Fruit fly (Drosophila melanogaster) whole organism, embryonic: ENCODE measurements around the gene frtz.

ENCODE experiments used
- Ada2b ChIP-seq: fragments of 200-800 bp; sonication (Bioruptor generic); IDR thresholded peaks from 2 replicates; pipeline ENCODE4 v1.3.6; 2022; ENCODE audit warnings: missing biosample characterization, missing genetic modification characterization
- Aef1 ChIP-seq: fragments of 200-800 bp; sonication (Bioruptor generic); IDR thresholded peaks from 3 replicates; pipeline ENCODE4 v1.3.6; 2022; ENCODE audit warnings: missing biosample characterization, missing genetic modification characterization
- CG10267 ChIP-seq: fragments of 200-800 bp; sonication (Bioruptor generic); optimal IDR thresholded peaks from 2 replicates; lab custom pipeline; 2018; ENCODE audit warnings: missing biosample characterization, mild to moderate bottlenecking, missing genetic modification characterization, moderate library complexity
- CG10274 ChIP-seq: fragments of 200-800 bp; sonication (Bioruptor generic); optimal IDR thresholded peaks from 3 replicates; lab custom pipeline; 2017; ENCODE audit warnings: missing biosample characterization, mild to moderate bottlenecking, missing genetic modification characterization
- CG12391 ChIP-seq: fragments of 200-800 bp; sonication (Bioruptor generic); optimal IDR thresholded peaks from 3 replicates; lab custom pipeline; 2018; ENCODE audit warnings: missing biosample characterization, mild to moderate bottlenecking, missing genetic modification characterization, moderate library complexity
- CG17802 ChIP-seq: fragments of 200-800 bp; sonication (Bioruptor generic); optimal IDR thresholded peaks from 2 replicates; lab custom pipeline; 2018; ENCODE audit warnings: missing biosample characterization, mild to moderate bottlenecking, missing genetic modification characterization, moderate library complexity
- CG30431 ChIP-seq: fragments of 200-800 bp; sonication (Bioruptor generic); optimal IDR thresholded peaks from 2 replicates; lab custom pipeline; 2017; ENCODE audit warnings: missing biosample characterization, missing genetic modification characterization
- CG32532 ChIP-seq: fragments of 200-800 bp; sonication (Bioruptor generic); IDR thresholded peaks from 2 replicates; pipeline ENCODE4 v1.3.6; 2022; ENCODE audit warnings: missing biosample characterization, missing genetic modification characterization
- CG33557 ChIP-seq: fragments of 200-800 bp; sonication (Bioruptor generic); optimal IDR thresholded peaks from 2 replicates; lab custom pipeline; 2019; ENCODE audit warnings: missing biosample characterization, mild to moderate bottlenecking, missing genetic modification characterization, moderate library complexity
- CG9932 ChIP-seq: fragments of 200-800 bp; sonication (Bioruptor generic); IDR thresholded peaks from 2 replicates; pipeline ENCODE4 v1.3.6; 2022; ENCODE audit warnings: missing biosample characterization, missing genetic modification characterization
- CHES-1-like ChIP-seq: fragments of 200-800 bp; sonication (Bioruptor generic); optimal IDR thresholded peaks from 2 replicates; lab custom pipeline; 2016; ENCODE audit warnings: missing biosample characterization, missing genetic modification characterization
- CkIIα-i1 ChIP-seq: fragments of 200-800 bp; sonication (Bioruptor generic); IDR thresholded peaks from 2 replicates; pipeline ENCODE4 v1.3.6; 2022; ENCODE audit warnings: missing biosample characterization, missing genetic modification characterization
- Dek ChIP-seq: fragments of 200-800 bp; sonication (Bioruptor generic); optimal IDR thresholded peaks from 3 replicates; lab custom pipeline; 2019; ENCODE audit warnings: missing biosample characterization, mild to moderate bottlenecking, missing genetic modification characterization, moderate library complexity
- Gug ChIP-seq: fragments of 200-800 bp; sonication (Bioruptor generic); IDR thresholded peaks from 4 replicates; pipeline ENCODE4 v1.3.6; 2022; ENCODE audit warnings: missing biosample characterization, missing genetic modification characterization
- HLH54F ChIP-seq: fragments of 200-800 bp; sonication (Bioruptor generic); optimal IDR thresholded peaks from 3 replicates; lab custom pipeline; 2016; ENCODE audit warnings: missing biosample characterization, missing genetic modification characterization
- HmgZ ChIP-seq: fragments of 200-800 bp; sonication (Bioruptor generic); optimal IDR thresholded peaks from 2 replicates; lab custom pipeline; 2018; ENCODE audit warnings: missing biosample characterization, mild to moderate bottlenecking, missing genetic modification characterization
- Hr51 ChIP-seq, 2 experiments: fragments of 200-800 bp; sonication (Bioruptor generic); optimal IDR thresholded peaks; 2 replicates in 1 of 2; 3 replicates in 1 of 2; lab custom pipeline; 2016 to 2018; ENCODE audit warnings: missing biosample characterization in 2 of 2, missing genetic modification characterization in 2 of 2, mild to moderate bottlenecking in 1 of 2, moderate library complexity in 1 of 2
- Kr ChIP-seq: fragments of 200-800 bp; sonication (Bioruptor generic); optimal IDR thresholded peaks from 2 replicates; lab custom pipeline; 2017; ENCODE audit warnings: missing biosample characterization, mild to moderate bottlenecking, missing genetic modification characterization
- MESR4 ChIP-seq: fragments of 200-800 bp; sonication (Bioruptor generic); optimal IDR thresholded peaks from 2 replicates; lab custom pipeline; 2018; ENCODE audit warnings: missing biosample characterization, mild to moderate bottlenecking, missing genetic modification characterization, moderate library complexity
- Nf-YC ChIP-seq: fragments of 200-800 bp; optimal IDR thresholded peaks from 3 replicates; lab custom pipeline; 2019; ENCODE audit warnings: missing biosample characterization, mild to moderate bottlenecking, missing genetic modification characterization, moderate library complexity
- Opbp ChIP-seq: fragments of 200-800 bp; sonication (Bioruptor generic); IDR thresholded peaks from 3 replicates; pipeline ENCODE4 v1.3.6; 2022; ENCODE audit warnings: missing biosample characterization, missing genetic modification characterization; ENCODE audit not compliant: partially characterized antibody
- Pdp1 ChIP-seq, 2 experiments: fragments of 200-800 bp; sonication (Bioruptor generic); optimal IDR thresholded peaks; 3 replicates each; lab custom pipeline; 2016; ENCODE audit warnings: missing biosample characterization in 2 of 2, missing genetic modification characterization in 2 of 2, mild to moderate bottlenecking in 1 of 2, moderate library complexity in 1 of 2
- Side ChIP-seq: fragments of 200-800 bp; sonication (Bioruptor generic); optimal IDR thresholded peaks from 2 replicates; lab custom pipeline; 2016; ENCODE audit warnings: missing biosample characterization, missing genetic modification characterization
- Sin3A ChIP-seq: fragments of >200 bp; optimal IDR thresholded peaks from 2 replicates; lab custom pipeline; 2018
- Sox100B ChIP-seq: fragments of 200-800 bp; sonication (Bioruptor generic); optimal IDR thresholded peaks from 3 replicates; lab custom pipeline; 2018; ENCODE audit warnings: missing biosample characterization, mild to moderate bottlenecking, missing genetic modification characterization
- Sox102F ChIP-seq: fragments of 200-800 bp; sonication (Bioruptor generic); optimal IDR thresholded peaks from 2 replicates; lab custom pipeline; 2018; ENCODE audit warnings: missing biosample characterization, mild to moderate bottlenecking, missing genetic modification characterization, moderate library complexity
- Spps ChIP-seq: fragments of 200-800 bp; sonication (Bioruptor generic); optimal IDR thresholded peaks from 2 replicates; lab custom pipeline; 2018; ENCODE audit warnings: missing biosample characterization, mild to moderate bottlenecking, missing genetic modification characterization
- Xrp1 ChIP-seq: fragments of 200-800 bp; sonication (Bioruptor generic); IDR thresholded peaks from 2 replicates; pipeline ENCODE4 v1.3.6; 2022; ENCODE audit warnings: missing biosample characterization, missing genetic modification characterization
- bab2 ChIP-seq: fragments of 200-800 bp; sonication (Bioruptor generic); optimal IDR thresholded peaks from 2 replicates; lab custom pipeline; 2016; ENCODE audit warnings: missing biosample characterization, missing genetic modification characterization
- bigmax ChIP-seq: fragments of 200-800 bp; sonication (Bioruptor generic); optimal IDR thresholded peaks from 2 replicates; lab custom pipeline; 2018; ENCODE audit warnings: missing biosample characterization, mild to moderate bottlenecking, missing genetic modification characterization
- dm ChIP-seq: fragments of 200-800 bp; sonication (Bioruptor generic); optimal IDR thresholded peaks from 3 replicates; lab custom pipeline; 2016; ENCODE audit warnings: missing biosample characterization, missing genetic modification characterization
- dpn ChIP-seq, 2 experiments: fragments of 200-800 bp; sonication (Bioruptor generic); optimal IDR thresholded peaks; 3 replicates each; lab custom pipeline; 2016; ENCODE audit warnings: missing biosample characterization in 2 of 2, missing genetic modification characterization in 2 of 2
- eve ChIP-seq, 2 experiments: fragments of >200 bp; optimal IDR thresholded peaks; 2 replicates each; lab custom pipeline; 2017; ENCODE audit warnings: missing biosample characterization in 2 of 2, missing genetic modification characterization in 2 of 2
- eyg ChIP-seq: fragments of 200-800 bp; sonication (Bioruptor generic); optimal IDR thresholded peaks from 3 replicates; lab custom pipeline; 2016; ENCODE audit warnings: missing biosample characterization, missing genetic modification characterization
- gcm2 ChIP-seq: fragments of 200-800 bp; sonication (Bioruptor generic); optimal IDR thresholded peaks from 2 replicates; lab custom pipeline; 2016; ENCODE audit warnings: missing biosample characterization, missing genetic modification characterization
- p53 ChIP-seq: fragments of 200-800 bp; sonication (Bioruptor generic); optimal IDR thresholded peaks from 2 replicates; lab custom pipeline; 2016; ENCODE audit warnings: missing biosample characterization, missing genetic modification characterization
- phol ChIP-seq: fragments of 200-800 bp; sonication (Bioruptor generic); optimal IDR thresholded peaks from 3 replicates; lab custom pipeline; 2018; ENCODE audit warnings: missing biosample characterization, mild to moderate bottlenecking, missing genetic modification characterization, moderate library complexity
- pzg ChIP-seq: fragments of 200-800 bp; sonication (Bioruptor generic); optimal IDR thresholded peaks from 3 replicates; lab custom pipeline; 2018; ENCODE audit warnings: missing biosample characterization, mild to moderate bottlenecking, missing genetic modification characterization, moderate library complexity
- sd ChIP-seq: fragments of 200-800 bp; sonication (Bioruptor generic); optimal IDR thresholded peaks from 3 replicates; lab custom pipeline; 2018; ENCODE audit warnings: missing biosample characterization, mild to moderate bottlenecking, missing genetic modification characterization, moderate library complexity
- sens ChIP-seq: fragments of 200-800 bp; sonication (Bioruptor generic); peaks from one replicate; lab custom pipeline; 2016; ENCODE audit warnings: missing biosample characterization, missing genetic modification characterization
- sim ChIP-seq: fragments of 200-800 bp; sonication (Bioruptor generic); IDR thresholded peaks from 2 replicates; pipeline ENCODE4 v1.3.6; 2022; ENCODE audit warnings: missing biosample characterization, missing genetic modification characterization
- sima ChIP-seq: fragments of 200-800 bp; sonication (Bioruptor generic); optimal IDR thresholded peaks from 2 replicates; lab custom pipeline; 2016; ENCODE audit warnings: missing biosample characterization, missing genetic modification characterization
- slou ChIP-seq: fragments of 200-800 bp; sonication (Bioruptor generic); optimal IDR thresholded peaks from 3 replicates; lab custom pipeline; 2016; ENCODE audit warnings: missing biosample characterization, missing genetic modification characterization
- stwl ChIP-seq: fragments of 200-800 bp; sonication (Bioruptor generic); optimal IDR thresholded peaks from 3 replicates; lab custom pipeline; 2018; ENCODE audit warnings: missing biosample characterization, mild to moderate bottlenecking, missing genetic modification characterization, moderate library complexity
- tin ChIP-seq: fragments of 200-800 bp; sonication (Bioruptor generic); optimal IDR thresholded peaks from 3 replicates; lab custom pipeline; 2016; ENCODE audit warnings: missing biosample characterization, missing genetic modification characterization
- tup ChIP-seq: fragments of 200-800 bp; sonication (Bioruptor generic); optimal IDR thresholded peaks from 2 replicates; lab custom pipeline; 2016; ENCODE audit warnings: missing biosample characterization, mild to moderate bottlenecking, missing genetic modification characterization, moderate library complexity
- unc-4 ChIP-seq: fragments of 200-800 bp; sonication (Bioruptor generic); IDR thresholded peaks from 2 replicates; pipeline ENCODE4 v1.3.6; 2022; ENCODE audit warnings: missing biosample characterization, missing genetic modification characterization; ENCODE audit not compliant: partially characterized antibody
- vnd ChIP-seq: fragments of 200-800 bp; sonication (Bioruptor generic); IDR thresholded peaks from 3 replicates; pipeline ENCODE4 v1.3.6; 2022; ENCODE audit warnings: missing biosample characterization, missing genetic modification characterization; ENCODE audit not compliant: partially characterized antibody
- yki ChIP-seq: fragments of >200 bp; optimal IDR thresholded peaks from 3 replicates; lab custom pipeline; 2018
- zen ChIP-seq: fragments of 200-800 bp; sonication (Bioruptor generic); optimal IDR thresholded peaks from 3 replicates; lab custom pipeline; 2018; ENCODE audit warnings: missing biosample characterization, mild to moderate bottlenecking, missing genetic modification characterization, moderate library complexity

The frtz gene

dm6 chr2L:1715699-1716333 is at the start of gene frtz (continued):
- TF ChIP-seq CG10267 (tag; lab: Kevin White, UChicago) (peak; percentile 38), pzg (GFP tag; lab: Kevin White, UChicago) (peak; percentile 87), phol (tag; lab: Kevin White, UChicago) (peak; percentile 38), CG17802 (tag; lab: Kevin White, UChicago) (no peak), stwl (tag; lab: Kevin White, UChicago) (peak; percentile 61), Sox100B (no peak), Sox102F (GFP tag; lab: Kevin White, UChicago) (no peak), slou (no peak), CG32532 (peak; percentile 19; the same call in 1 of the 2 replicates), sima (GFP tag; lab: Kevin White, UChicago) (no peak), HLH54F (GFP tag; lab: Kevin White, UChicago) (peak; percentile 13), bab2 (GFP tag; lab: Kevin White, UChicago) (peak; percentile 18), CkIIα-i1 (no peak), zen (tag; lab: Kevin White, UChicago) (no peak), CG12391 (tag; lab: Kevin White, UChicago) (peak; percentile 13), Spps (tag; lab: Kevin White, UChicago) (no peak), HmgZ (tag; lab: Kevin White, UChicago) (peak; percentile 60), dpn (GFP tag; optimal IDR thresholded peaks at IDR 0.05; lab: Kevin White, UChicago) (peak in 1 of 2 experiments; percentile 44), unc-4 (peak; percentile 82), vnd (GFP tag; lab: Robert Waterston, UW) (peak; percentile 68), tup (GFP tag; lab: Kevin White, UChicago) (no peak), CG30431 (no peak), eve (GFP tag; optimal IDR thresholded peaks at IDR 0.05; lab: Kevin White, UChicago) (no peak), dm (GFP tag; lab: Kevin White, UChicago) (peak; percentile 10), eyg (GFP tag; lab: Kevin White, UChicago) (no peak), sd (peak; percentile 87), Xrp1 (GFP tag; lab: Robert Waterston, UW) (0 out of 2 replicates have a peak, but pooled peaks have one; percentile 24), Nf-YC (tag; lab: Kevin White, UChicago) (peak; percentile 18), Sin3A (lab: Kevin White, UChicago) (peak; percentile 30), tin (GFP tag; lab: Kevin White, UChicago) (no peak), Gug (no peak; the same call in 3 of the 4 replicates), CG9932 (GFP tag; lab: Robert Waterston, UW) (peak; percentile 71), Aef1 (GFP tag; lab: Robert Waterston, UW) (no peak), Side (GFP tag; lab: Kevin White, UChicago) (no peak), Kr (GFP tag; lab: Kevin White, UChicago) (no peak), CG33557 (GFP tag; lab: Kevin White, UChicago) (no peak), bigmax (no peak), sens (GFP tag; lab: Kevin White, UChicago) (peak; percentile 24), p53 (GFP tag; lab: Kevin White, UChicago) (no peak), Dek (tag; lab: Kevin White, UChicago) (peak; percentile 33), CHES-1-like (GFP tag; lab: Kevin White, UChicago) (peak; percentile 29), MESR4 (GFP tag; lab: Kevin White, UChicago) (peak; percentile 71), Pdp1 (GFP tag; optimal IDR thresholded peaks at IDR 0.05; lab: Kevin White, UChicago) (peak in 1 of 2 experiments; percentile 35), sim (GFP tag; lab: Robert Waterston, UW) (no peak), Opbp (GFP tag; lab: Robert Waterston, UW) (peak; percentile 92), CG10274 (no peak), yki (lab: Kevin White, UChicago) (no peak), Ada2b (GFP tag; lab: Robert Waterston, UW) (no peak), Hr51 (GFP tag; optimal IDR thresholded peaks at IDR 0.05; lab: Kevin White, UChicago) (peak in 1 of 2 experiments; percentile 15), gcm2 (no peak)
